Fruit fly (Drosophila melanogaster) whole organism, prepupa: ENCODE measurements around the gene Sse.

Experiments
- Blimp-1 ChIP-seq: fragments of 200-800 bp; sonication (Bioruptor generic); optimal IDR thresholded peaks from 3 replicates; lab custom pipeline; 2017; ENCODE audit warnings: missing biosample characterization, missing genetic modification characterization, mild to moderate bottlenecking, moderate library complexity, missing genetic modification reagents
- CG10631 ChIP-seq: fragments of 200-800 bp; sonication (Bioruptor generic); optimal IDR thresholded peaks from 2 replicates; lab custom pipeline; 2016; ENCODE audit warnings: missing biosample characterization, missing genetic modification characterization
- CG10669 ChIP-seq: fragments of 200-800 bp; sonication (Bioruptor generic); optimal IDR thresholded peaks from 3 replicates; lab custom pipeline; 2018; ENCODE audit warnings: missing biosample characterization, mild to moderate bottlenecking, missing genetic modification characterization, moderate library complexity
- CG11294 ChIP-seq: fragments of 200-800 bp; sonication (Bioruptor generic); IDR thresholded peaks from 2 replicates; pipeline ENCODE4 v1.3.6; 2022; ENCODE audit warnings: missing biosample characterization, missing genetic modification characterization
- CG11762 ChIP-seq: fragments of 200-800 bp; sonication (Bioruptor generic); optimal IDR thresholded peaks from 3 replicates; lab custom pipeline; 2016; ENCODE audit warnings: missing biosample characterization, missing genetic modification characterization; ENCODE audit not compliant: insufficient read depth
- CG11902 ChIP-seq: fragments of 200-800 bp; sonication (Bioruptor generic); optimal IDR thresholded peaks from 3 replicates; lab custom pipeline; 2016; ENCODE audit warnings: missing biosample characterization, missing genetic modification characterization
- CG16779 ChIP-seq: fragments of 200-800 bp; sonication (Bioruptor generic); optimal IDR thresholded peaks from 3 replicates; lab custom pipeline; 2017; ENCODE audit warnings: missing biosample characterization, mild to moderate bottlenecking, missing genetic modification characterization
- CG3032 ChIP-seq: fragments of 200-800 bp; optimal IDR thresholded peaks from 2 replicates; lab custom pipeline; 2019; ENCODE audit warnings: missing biosample characterization, mild to moderate bottlenecking, missing genetic modification characterization, moderate library complexity
- CG31627 ChIP-seq: fragments of 200-800 bp; sonication (Bioruptor generic); optimal IDR thresholded peaks from 3 replicates; lab custom pipeline; 2016; ENCODE audit warnings: missing biosample characterization, missing genetic modification characterization
- CG32006 ChIP-seq: fragments of 200-800 bp; sonication (Bioruptor generic); optimal IDR thresholded peaks from 3 replicates; lab custom pipeline; 2017; ENCODE audit warnings: missing biosample characterization, mild to moderate bottlenecking, missing genetic modification characterization
- CG3919 ChIP-seq: fragments of 200-800 bp; sonication (Bioruptor generic); optimal IDR thresholded peaks from 3 replicates; lab custom pipeline; 2016; ENCODE audit warnings: missing biosample characterization, missing genetic modification characterization
- CG4318 ChIP-seq: fragments of 200-800 bp; sonication (Bioruptor generic); optimal IDR thresholded peaks from 3 replicates; lab custom pipeline; 2017; ENCODE audit warnings: missing biosample characterization, mild to moderate bottlenecking, missing genetic modification characterization
- CG6163 ChIP-seq: fragments of 200-800 bp; sonication (Bioruptor generic); IDR thresholded peaks from 3 replicates; pipeline ENCODE4 v1.3.6; 2022; ENCODE audit warnings: missing biosample characterization, missing genetic modification characterization
- CG6276 ChIP-seq: fragments of 200-800 bp; sonication (Bioruptor generic); optimal IDR thresholded peaks from 2 replicates; lab custom pipeline; 2017; ENCODE audit warnings: missing biosample characterization, mild to moderate bottlenecking, missing genetic modification characterization
- CG6792 ChIP-seq: fragments of 200-800 bp; sonication (Bioruptor generic); optimal IDR thresholded peaks from 3 replicates; lab custom pipeline; 2016; ENCODE audit warnings: missing biosample characterization, missing genetic modification characterization
- CG6854 ChIP-seq: fragments of 200-800 bp; sonication (Bioruptor generic); optimal IDR thresholded peaks from 2 replicates; lab custom pipeline; 2017; ENCODE audit warnings: missing biosample characterization, mild to moderate bottlenecking, missing genetic modification characterization
- CG8119 ChIP-seq: fragments of 200-800 bp; sonication (Bioruptor generic); IDR thresholded peaks from 3 replicates; pipeline ENCODE4 v1.3.6; 2022; ENCODE audit warnings: missing biosample characterization, missing genetic modification characterization
- CG8319 ChIP-seq: fragments of 200-800 bp; sonication (Bioruptor generic); optimal IDR thresholded peaks from 3 replicates; lab custom pipeline; 2016; ENCODE audit warnings: missing biosample characterization, missing genetic modification characterization
- CG8632 ChIP-seq: fragments of 200-800 bp; sonication (Bioruptor generic); optimal IDR thresholded peaks from 3 replicates; lab custom pipeline; 2016; ENCODE audit warnings: missing biosample characterization, missing genetic modification characterization
- Eip78C ChIP-seq: fragments of 200-800 bp; sonication (Bioruptor generic); peaks from one replicate; lab custom pipeline; 2016; ENCODE audit warnings: missing biosample characterization, missing genetic modification characterization
- Eip93F ChIP-seq: fragments of 200-800 bp; sonication (Bioruptor generic); optimal IDR thresholded peaks from 2 replicates; lab custom pipeline; 2016; ENCODE audit warnings: missing biosample characterization, mild to moderate bottlenecking, missing genetic modification characterization
- Ets96B ChIP-seq: fragments of 200-800 bp; optimal IDR thresholded peaks from 2 replicates; lab custom pipeline; 2019; ENCODE audit warnings: missing biosample characterization, mild to moderate bottlenecking, missing genetic modification characterization, moderate library complexity
- Hr38 ChIP-seq: sonication (Bioruptor generic); optimal IDR thresholded peaks from 2 replicates; lab custom pipeline; 2016; ENCODE audit warnings: missing biosample characterization, missing genetic modification characterization
- Hr4 ChIP-seq: fragments of 200-800 bp; sonication (Bioruptor generic); optimal IDR thresholded peaks from 3 replicates; lab custom pipeline; 2016; ENCODE audit warnings: missing biosample characterization, missing genetic modification characterization
- Lpt ChIP-seq: fragments of 200-800 bp; sonication (Bioruptor generic); optimal IDR thresholded peaks from 3 replicates; lab custom pipeline; 2016; ENCODE audit warnings: missing biosample characterization, missing genetic modification characterization
- Met ChIP-seq: fragments of 200-800 bp; sonication (Bioruptor generic); optimal IDR thresholded peaks from 3 replicates; lab custom pipeline; 2016; ENCODE audit warnings: missing biosample characterization, missing genetic modification characterization
- OdsH ChIP-seq: fragments of 200-800 bp; sonication (Bioruptor generic); optimal IDR thresholded peaks from 3 replicates; lab custom pipeline; 2016; ENCODE audit warnings: missing biosample characterization, missing genetic modification characterization
- Smox ChIP-seq: fragments of 200-800 bp; sonication (Bioruptor generic); optimal IDR thresholded peaks from 3 replicates; lab custom pipeline; 2016; ENCODE audit warnings: missing biosample characterization, missing genetic modification characterization
- Sox102F ChIP-seq: fragments of 200-800 bp; sonication (Bioruptor generic); optimal IDR thresholded peaks from 2 replicates; lab custom pipeline; 2016; ENCODE audit warnings: missing biosample characterization, mild to moderate bottlenecking, missing genetic modification characterization
- Sox14 ChIP-seq: fragments of 200-800 bp; sonication (Bioruptor generic); optimal IDR thresholded peaks from 3 replicates; lab custom pipeline; 2016; ENCODE audit warnings: missing biosample characterization, missing genetic modification characterization
- Sox15 ChIP-seq: fragments of 200-800 bp; sonication (Bioruptor generic); optimal IDR thresholded peaks from 3 replicates; lab custom pipeline; 2016; ENCODE audit warnings: missing biosample characterization, missing genetic modification characterization
- achi ChIP-seq: fragments of 200-800 bp; sonication (Bioruptor generic); optimal IDR thresholded peaks from 3 replicates; lab custom pipeline; 2016; ENCODE audit warnings: missing biosample characterization, missing genetic modification characterization
- cyc ChIP-seq: fragments of 200-800 bp; sonication (Bioruptor generic); optimal IDR thresholded peaks from 3 replicates; lab custom pipeline; 2016; ENCODE audit warnings: missing biosample characterization, missing genetic modification characterization
- dac ChIP-seq: fragments of 200-800 bp; sonication (Bioruptor generic); optimal IDR thresholded peaks from 2 replicates; lab custom pipeline; 2017; ENCODE audit warnings: missing biosample characterization, mild to moderate bottlenecking, missing genetic modification characterization
- dsx ChIP-seq: fragments of 200-800 bp; optimal IDR thresholded peaks from 3 replicates; lab custom pipeline; 2019; ENCODE audit warnings: missing biosample characterization, mild to moderate bottlenecking, missing genetic modification characterization, moderate library complexity; ENCODE audit not compliant: poor library complexity, severe bottlenecking
- esn ChIP-seq: fragments of 200-800 bp; sonication (Bioruptor generic); optimal IDR thresholded peaks from 2 replicates; lab custom pipeline; 2016; ENCODE audit warnings: missing biosample characterization, mild to moderate bottlenecking, missing genetic modification characterization, moderate library complexity
- fd59A ChIP-seq: fragments of 200-800 bp; sonication (Bioruptor generic); optimal IDR thresholded peaks from 2 replicates; lab custom pipeline; 2017; ENCODE audit warnings: missing biosample characterization, mild to moderate bottlenecking, missing genetic modification characterization, missing genetic modification reagents
- fd85E ChIP-seq: fragments of 200-800 bp; sonication (Bioruptor generic); optimal IDR thresholded peaks from 3 replicates; lab custom pipeline; 2016; ENCODE audit warnings: missing biosample characterization, missing genetic modification characterization
- fkh ChIP-seq: fragments of 200-800 bp; sonication (Bioruptor generic); optimal IDR thresholded peaks from 3 replicates; lab custom pipeline; 2017; ENCODE audit warnings: missing biosample characterization, mild to moderate bottlenecking, missing genetic modification characterization, moderate library complexity
- pdm3 ChIP-seq: fragments of 200-800 bp; sonication (Bioruptor generic); optimal IDR thresholded peaks from 3 replicates; lab custom pipeline; 2016; ENCODE audit warnings: missing biosample characterization, missing genetic modification characterization
- spab ChIP-seq: fragments of 200-800 bp; sonication (Bioruptor generic); optimal IDR thresholded peaks from 2 replicates; lab custom pipeline; 2017; ENCODE audit warnings: missing biosample characterization, mild to moderate bottlenecking, missing genetic modification characterization, missing genetic modification reagents
- svp ChIP-seq: fragments of 200-800 bp; sonication (Bioruptor generic); peaks from one replicate; lab custom pipeline; 2016; ENCODE audit warnings: missing biosample characterization, missing genetic modification characterization
- topi ChIP-seq: fragments of 200-800 bp; sonication (Bioruptor generic); optimal IDR thresholded peaks from 3 replicates; lab custom pipeline; 2016; ENCODE audit warnings: missing biosample characterization, missing genetic modification characterization

Sse gene

DNA sequence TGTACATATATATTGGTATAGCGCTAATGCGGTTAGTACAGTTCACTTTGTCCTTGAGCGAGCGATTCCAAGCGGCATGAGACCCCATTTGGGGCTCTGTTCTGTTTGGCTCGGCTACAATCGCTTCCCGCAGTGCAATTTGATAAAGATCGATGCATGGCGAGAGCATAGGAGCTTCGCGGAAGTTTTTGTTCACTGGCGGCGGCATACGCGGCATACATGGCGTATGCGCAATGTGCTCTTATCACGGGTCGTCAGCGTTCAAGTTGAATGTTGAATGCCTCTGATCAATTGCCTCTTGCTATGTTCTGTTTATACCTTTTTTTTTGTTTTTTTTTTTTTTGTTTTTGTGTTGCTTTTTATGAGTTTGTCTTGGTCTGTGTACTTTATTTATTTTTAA lies 20.9 kb downstream of the Sse start:
- TF ChIP-seq CG6163 = 0 out of 3 replicates have a peak, but pooled peaks have one; percentile 13
- no peak for TF ChIP-seq Hr4 (GFP tag; lab: Kevin White, UChicago)
- TF ChIP-seq svp (GFP tag; lab: Kevin White, UChicago) = peak; percentile 79

DNA sequence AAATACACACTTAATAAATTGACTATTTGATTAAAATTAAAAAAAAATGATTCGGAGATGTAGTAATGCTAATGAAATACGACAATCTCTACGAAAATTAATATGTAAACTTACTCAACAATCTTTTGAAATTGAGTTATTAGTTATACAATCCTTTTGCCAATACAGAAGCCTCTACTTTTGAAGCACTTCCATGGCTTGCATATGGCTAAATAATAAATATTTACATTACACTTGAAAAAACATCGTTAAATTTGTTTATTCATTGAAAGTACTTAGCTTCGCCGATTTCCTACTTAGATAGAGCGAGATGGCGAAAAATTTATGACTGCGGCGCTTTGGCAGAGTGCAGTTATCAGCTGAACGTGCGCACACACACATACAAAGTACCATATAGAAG lies 21.4 kb downstream of the Sse start:
- TF ChIP-seq topi (no peak), CG10669 (GFP tag; lab: Kevin White, UChicago) (no peak), Met (GFP tag; lab: Kevin White, UChicago) (no peak), Lpt (GFP tag; lab: Kevin White, UChicago) (no peak), CG11294 (no peak), fd59A (GFP tag; lab: Kevin White, UChicago) (no peak), CG3919 (no peak), CG8119 (GFP tag; lab: Robert Waterston, UW) (no peak), CG31627 (no peak), CG16779 (no peak), achi (GFP tag; lab: Kevin White, UChicago) (no peak), CG3032 (tag; lab: Kevin White, UChicago) (no peak), cyc (GFP tag; lab: Kevin White, UChicago) (no peak), Hr38 (GFP tag; lab: Kevin White, UChicago) (no peak), CG8632 (GFP tag; lab: Kevin White, UChicago) (no peak), CG32006 (GFP tag; lab: Kevin White, UChicago) (no peak)

DNA sequence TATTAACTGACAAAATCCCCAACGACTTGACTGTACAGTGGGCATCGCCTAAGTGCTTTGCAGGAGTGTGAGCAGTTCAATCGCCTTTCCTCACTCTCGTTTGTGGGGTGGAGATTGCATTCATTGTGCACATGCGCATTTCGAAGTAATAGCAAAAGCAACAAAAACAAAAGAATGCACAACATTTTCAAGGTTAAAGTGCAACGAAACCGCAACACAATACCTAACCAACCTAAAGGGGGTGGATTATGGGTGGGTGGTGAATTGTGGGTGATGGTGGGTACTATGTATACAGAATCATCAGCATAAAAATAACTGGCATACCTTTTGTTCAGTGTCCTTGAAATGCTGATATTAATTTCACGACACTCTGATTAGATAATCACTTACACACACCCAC lies 22.6 kb downstream of the Sse start:
- TF ChIP-seq Blimp-1 (GFP tag; lab: Kevin White, UChicago) (peak; percentile 29), Eip78C (GFP tag; lab: Kevin White, UChicago) (peak; percentile 49), Sox14 (GFP tag; lab: Kevin White, UChicago) (no peak), pdm3 (no peak), CG6854 (GFP tag; lab: Kevin White, UChicago) (no peak), CG16779 (no peak), Smox (GFP tag; lab: Kevin White, UChicago) (no peak), svp (GFP tag; lab: Kevin White, UChicago) (peak; percentile 67), esn (GFP tag; lab: Kevin White, UChicago) (peak; percentile 3)

DNA sequence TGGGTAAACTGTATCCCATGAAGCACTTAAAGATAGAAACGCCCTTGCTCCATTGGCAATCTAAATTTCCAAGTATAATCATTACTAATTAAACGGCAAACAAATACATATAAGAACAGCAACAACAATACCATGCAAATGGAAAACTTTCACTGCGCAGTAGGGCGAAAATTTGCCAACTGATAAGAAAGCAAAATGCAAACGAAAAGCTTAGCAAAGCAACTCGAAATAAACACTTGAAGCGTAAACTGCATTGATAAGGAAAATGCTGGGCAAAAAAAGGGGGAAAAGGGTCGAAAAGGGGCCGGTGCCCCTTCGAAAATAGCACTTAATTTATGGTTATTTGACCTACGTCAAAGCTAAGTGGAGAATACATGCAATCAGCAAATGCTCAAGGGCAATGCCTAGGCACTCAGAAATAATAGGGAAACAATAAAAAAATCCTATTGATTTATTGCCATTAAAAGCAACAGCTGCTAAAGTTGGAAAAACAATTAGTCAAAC lies 23.5 kb downstream of the Sse start:
- no peak for TF ChIP-seq fkh (GFP tag; lab: Kevin White, UChicago)
- TF ChIP-seq fd59A (GFP tag; lab: Kevin White, UChicago) = no peak
- TF ChIP-seq fd85E (GFP tag; lab: Kevin White, UChicago) = no peak
- no peak for TF ChIP-seq CG6276 (GFP tag; lab: Kevin White, UChicago)
- no peak for TF ChIP-seq OdsH
- TF ChIP-seq CG11902 (GFP tag; lab: Kevin White, UChicago) = no peak
- no peak for TF ChIP-seq CG32006 (GFP tag; lab: Kevin White, UChicago)
- no peak for TF ChIP-seq CG8632 (GFP tag; lab: Kevin White, UChicago)
- TF ChIP-seq esn (GFP tag; lab: Kevin White, UChicago) = no peak

DNA sequence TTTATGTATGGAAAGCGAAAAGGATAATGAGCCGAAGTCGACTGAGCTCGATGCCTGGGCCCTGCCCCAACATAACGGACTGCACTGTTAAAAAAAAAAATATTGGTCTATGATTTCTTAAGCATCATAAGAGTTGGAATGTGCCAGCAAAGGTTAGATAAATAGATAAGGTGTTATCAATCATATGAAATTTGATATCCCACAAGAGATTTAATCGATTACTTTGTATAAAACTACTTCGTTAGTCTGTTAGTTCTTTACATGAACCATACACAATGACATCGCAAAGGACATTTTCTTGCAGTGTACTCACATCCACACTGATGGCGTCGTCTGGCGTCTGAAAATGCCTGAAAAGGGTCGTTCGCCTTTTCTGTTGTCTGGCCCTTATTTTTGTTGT lies 24.6 kb downstream of the Sse start:
- TF ChIP-seq Eip93F (GFP tag; lab: Kevin White, UChicago) (no peak), CG6792 (GFP tag; lab: Kevin White, UChicago) (peak; percentile 50), CG8319 (GFP tag; lab: Kevin White, UChicago) (peak; percentile 22), Sox15 (GFP tag; lab: Kevin White, UChicago) (peak; percentile 20), Smox (GFP tag; lab: Kevin White, UChicago) (peak; percentile 46), dac (no peak), CG4318 (peak; percentile 17), topi (peak; percentile 61), Sox14 (GFP tag; lab: Kevin White, UChicago) (peak; percentile 62), CG6854 (GFP tag; lab: Kevin White, UChicago) (no peak), spab (GFP tag; lab: Kevin White, UChicago) (peak; percentile 45), Eip78C (GFP tag; lab: Kevin White, UChicago) (peak; percentile 90), dsx (peak; percentile 29), Ets96B (tag; lab: Kevin White, UChicago) (peak; percentile 58), fd85E (GFP tag; lab: Kevin White, UChicago) (no peak), Sox102F (GFP tag; lab: Kevin White, UChicago) (peak; percentile 66), cyc (GFP tag; lab: Kevin White, UChicago) (peak; percentile 47), CG3032 (tag; lab: Kevin White, UChicago) (peak; percentile 61), Lpt (GFP tag; lab: Kevin White, UChicago) (peak; percentile 14), Hr4 (GFP tag; lab: Kevin White, UChicago) (peak; percentile 59), CG11762 (no peak), CG31627 (peak; percentile 60), CG10631 (GFP tag; lab: Kevin White, UChicago) (peak; percentile 44)
